Fruit fly (Drosophila melanogaster) Kc167 (cell line): Measurements from ENCODE around the gene CG12009.

ENCODE experiments used
- Myc ChIP-seq: fragments of >200 bp; optimal IDR thresholded peaks from 2 replicates; lab custom pipeline; 2017; ENCODE audit warnings: missing external identifiers
- Sin3A ChIP-seq: fragments of >200 bp; optimal IDR thresholded peaks from 2 replicates; lab custom pipeline; 2018; ENCODE audit warnings: missing external identifiers
- h ChIP-seq: fragments of >200 bp; optimal IDR thresholded peaks from 3 replicates; lab custom pipeline; 2018; ENCODE audit warnings: missing external identifiers
- insv ChIP-seq: fragments of >200 bp; optimal IDR thresholded peaks from 3 replicates; lab custom pipeline; 2018; ENCODE audit warnings: missing external identifiers
- psq ChIP-seq: fragments of >200 bp; optimal IDR thresholded peaks from 2 replicates; lab custom pipeline; 2017; ENCODE audit warnings: missing external identifiers

DNA sequence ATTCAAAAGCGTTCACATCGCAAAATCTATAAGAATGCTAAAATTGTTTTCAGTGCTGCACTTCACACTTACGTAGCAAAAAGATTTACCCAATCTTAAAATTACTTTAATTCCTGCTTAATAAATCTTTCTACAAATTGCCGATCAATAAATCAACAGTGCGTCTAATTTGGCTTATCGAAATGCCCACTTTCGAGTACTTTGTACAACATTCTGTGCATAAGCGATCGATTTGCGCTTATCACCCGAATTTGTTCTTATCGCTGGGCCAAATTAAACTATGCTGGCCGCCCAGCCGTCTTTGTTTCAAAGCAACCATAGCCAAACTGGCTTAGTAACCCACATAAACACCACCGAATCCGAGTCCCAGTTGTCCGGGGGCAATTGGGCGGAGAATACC lies 15.3 kb downstream of the CG12009 start:
- no peak for TF ChIP-seq h
- TF ChIP-seq psq (lab: Kevin White, UChicago): no peak
- no peak for TF ChIP-seq Myc (lab: Kevin White, UChicago)
- TF ChIP-seq Sin3A (lab: Kevin White, UChicago): no peak
- no peak for TF ChIP-seq insv (lab: Kevin White, UChicago)
